Worm (Caenorhabditis elegans): ENCODE data around the gene M142.5.

Gene M142.5

DNA sequence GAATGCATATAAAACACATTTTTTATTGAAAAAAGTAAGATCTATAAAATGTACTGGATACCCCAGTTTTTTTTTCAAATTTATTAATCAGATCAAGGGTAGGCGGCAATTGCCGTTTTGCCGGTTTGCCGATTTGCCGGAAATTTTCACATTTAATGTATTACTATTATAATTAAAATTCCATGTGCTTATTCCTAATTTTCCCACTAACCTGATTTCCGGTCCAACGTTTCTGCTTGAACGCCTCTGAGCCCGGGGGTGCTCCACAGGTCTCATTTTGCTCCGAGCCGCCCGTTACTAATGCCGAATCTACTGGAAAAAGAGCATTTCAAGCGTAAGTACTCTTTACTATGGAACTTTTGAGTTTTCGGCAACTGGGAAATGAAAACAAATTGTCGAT lies 38.6 kb downstream of the M142.5 start, which contains the start of gene dhc-4:
Gene dhc-4, plus strand, starts transcription at position 301 of the 400 bp plus-strand sequence.
- TF ChIP-seq jun-1 (tag; optimal IDR thresholded peaks at IDR 0.05) (no peak), unc-39 (tag; optimal IDR thresholded peaks at IDR 0.05) (no peak), R02D3.7 (tag; optimal IDR thresholded peaks at IDR 0.05) (no peak), hmg-11 (tag; optimal IDR thresholded peaks at IDR 0.05) (no peak), nhr-67 (tag; optimal IDR thresholded peaks at IDR 0.05) (no peak), tbx-2 (tag; optimal IDR thresholded peaks at IDR 0.05) (no peak), nfya-1 (tag; optimal IDR thresholded peaks at IDR 0.05; ENCODE audit: insufficient read depth) (no peak), ceh-16 (tag; optimal IDR thresholded peaks at IDR 0.05) (no peak), nhr-77 (tag; optimal IDR thresholded peaks at IDR 0.05) (no peak), fkh-2 (tag; optimal IDR thresholded peaks at IDR 0.05) (no peak), unc-62 (GFP tag; optimal IDR thresholded peaks at IDR 0.05) (no peak), fos-1 (tag; optimal IDR thresholded peaks at IDR 0.05) (no peak), nhr-43 (tag; optimal IDR thresholded peaks at IDR 0.05; ENCODE audit: poor library complexity, severe bottlenecking) (no peak)

DNA sequence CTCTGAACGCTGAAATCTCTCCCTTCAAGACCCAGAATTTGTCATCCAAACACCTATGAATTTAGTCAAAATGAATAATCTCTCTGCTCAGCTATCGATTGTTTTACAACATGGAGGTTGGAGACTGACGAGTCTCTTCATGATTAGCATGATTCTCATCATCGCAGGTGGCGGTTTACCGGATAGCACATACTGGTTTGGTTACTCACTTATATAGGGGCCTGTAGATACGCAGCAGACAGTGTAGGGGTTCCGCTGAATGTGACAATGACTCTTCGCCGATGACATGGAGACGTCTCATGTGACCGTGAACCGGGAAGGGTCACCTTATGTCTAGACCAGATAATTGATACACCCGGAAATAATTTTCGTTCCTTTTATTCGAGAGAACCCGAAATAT lies 45.6 kb downstream of the M142.5 start:
- TF ChIP-seq sea-2 (GFP tag; optimal IDR thresholded peaks at IDR 0.05) (no peak), fos-1 (tag; optimal IDR thresholded peaks at IDR 0.05) (no peak), nhr-28 (tag; optimal IDR thresholded peaks at IDR 0.05) (no peak), lin-39 (tag; optimal IDR thresholded peaks at IDR 0.05) (no peak), ztf-4 (tag; optimal IDR thresholded peaks at IDR 0.05) (no peak), nhr-237 (tag; optimal IDR thresholded peaks at IDR 0.05) (no peak), elt-1 (tag; optimal IDR thresholded peaks at IDR 0.05) (no peak), zag-1 (tag; optimal IDR thresholded peaks at IDR 0.05) (no peak), mdl-1 (tag; optimal IDR thresholded peaks at IDR 0.05) (no peak), R02D3.7 (tag; optimal IDR thresholded peaks at IDR 0.05) (no peak), hmg-11 (tag; optimal IDR thresholded peaks at IDR 0.05) (no peak), ZK546.5 (tag; optimal IDR thresholded peaks at IDR 0.05) (no peak), egl-27 (tag; optimal IDR thresholded peaks at IDR 0.05) (no peak), nhr-23 (tag; optimal IDR thresholded peaks at IDR 0.05) (no peak), ceh-16 (tag; optimal IDR thresholded peaks at IDR 0.05) (no peak), nhr-67 (tag; optimal IDR thresholded peaks at IDR 0.05) (no peak), ama-1 (optimal IDR thresholded peaks at IDR 0.05) (no peak)

DNA sequence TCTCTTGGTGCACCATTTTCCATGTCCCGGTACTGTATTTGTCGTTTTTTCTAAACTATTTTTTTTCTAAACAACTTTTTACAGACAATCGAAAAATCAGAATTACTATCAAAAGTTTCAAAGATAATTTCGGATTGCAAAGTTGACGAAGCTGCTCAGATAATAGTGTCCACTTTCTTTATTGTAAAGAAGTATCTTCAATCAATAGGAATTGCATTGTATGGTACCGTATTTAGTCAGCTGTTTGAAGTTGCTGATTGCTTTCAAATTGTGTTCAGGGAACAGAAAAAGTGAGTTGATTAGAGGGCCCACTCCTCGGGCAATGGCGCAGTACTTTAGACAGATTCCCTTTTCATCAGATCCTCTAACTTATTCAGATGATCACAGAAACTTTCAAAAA lies 50.6 kb downstream of the M142.5 start:
- TF ChIP-seq nhr-11 (tag; optimal IDR thresholded peaks at IDR 0.05) (no peak), elt-2 (tag; optimal IDR thresholded peaks at IDR 0.05) (no peak), lin-15B (tag; optimal IDR thresholded peaks at IDR 0.05) (no peak), nhr-67 (tag; optimal IDR thresholded peaks at IDR 0.05) (no peak), nhr-25 (tag; optimal IDR thresholded peaks at IDR 0.05) (no peak), ceh-9 (tag; optimal IDR thresholded peaks at IDR 0.05) (no peak), nhr-28 (tag; optimal IDR thresholded peaks at IDR 0.05) (no peak), egl-5 (tag; optimal IDR thresholded peaks at IDR 0.05) (no peak), nhr-23 (tag; optimal IDR thresholded peaks at IDR 0.05) (no peak), nfya-1 (tag; optimal IDR thresholded peaks at IDR 0.05; ENCODE audit: insufficient read depth) (no peak), nhr-76 (tag; optimal IDR thresholded peaks at IDR 0.05) (no peak), ZK546.5 (tag; optimal IDR thresholded peaks at IDR 0.05) (no peak), ceh-28 (tag; optimal IDR thresholded peaks at IDR 0.05) (no peak), zag-1 (tag; optimal IDR thresholded peaks at IDR 0.05) (no peak), tbx-2 (tag; optimal IDR thresholded peaks at IDR 0.05) (no peak)

Measured in whole organism, L3 larva.